Worm (Caenorhabditis elegans) whole organism, mixed stage, embryonic: ENCODE measurements around the gene M106.7.

Source experiments
- ces-1 ChIP-seq: fragments of 150-350 bp; optimal IDR thresholded peaks from 2 replicates; lab custom pipeline; 2014; ENCODE audit warnings: missing biosample characterization, missing genetic modification reagents, missing genetic modification characterization
- elt-1 ChIP-seq: sonication (generic microtip); optimal IDR thresholded peaks from 2 replicates; lab custom pipeline; 2017; ENCODE audit warnings: missing genetic modification characterization, mild to moderate bottlenecking, missing compliant biosample characterization, antibody characterized with exemption, moderate library complexity, borderline replicate concordance; ENCODE audit not compliant: insufficient read depth
- elt-3 ChIP-seq: fragments of 150-350 bp; optimal IDR thresholded peaks from 2 replicates; lab custom pipeline; 2014; ENCODE audit warnings: missing biosample characterization, missing genetic modification characterization
- nhr-12 ChIP-seq: fragments of 150-350 bp; optimal IDR thresholded peaks from 2 replicates; lab custom pipeline; 2014; ENCODE audit warnings: missing biosample characterization, missing genetic modification characterization
- snpc-4 ChIP-seq: fragments of 150-350 bp; optimal IDR thresholded peaks from 2 replicates; lab custom pipeline; 2014; ENCODE audit warnings: missing biosample characterization, missing genetic modification characterization
- sptf-1 ChIP-seq: sonication (generic microtip); optimal IDR thresholded peaks from 2 replicates; lab custom pipeline; 2017; ENCODE audit warnings: mild to moderate bottlenecking, missing genetic modification characterization, moderate library complexity, missing compliant biosample characterization
- unc-39 ChIP-seq: fragments of 150-350 bp; optimal IDR thresholded peaks from 2 replicates; lab custom pipeline; 2014; ENCODE audit warnings: missing biosample characterization, missing genetic modification characterization

- TF ChIP-seq elt-3 (no peak), ces-1 (no peak), snpc-4 (no peak), unc-39 (no peak), sptf-1 (no peak), elt-1 (no peak), nhr-12 (no peak)
Measured at ce11 chrII:10834717-10835116, 22.3 kb downstream of the M106.7 start.
